Worm (Caenorhabditis elegans): ENCODE measurements around the gene T12B5.15.

DNA sequence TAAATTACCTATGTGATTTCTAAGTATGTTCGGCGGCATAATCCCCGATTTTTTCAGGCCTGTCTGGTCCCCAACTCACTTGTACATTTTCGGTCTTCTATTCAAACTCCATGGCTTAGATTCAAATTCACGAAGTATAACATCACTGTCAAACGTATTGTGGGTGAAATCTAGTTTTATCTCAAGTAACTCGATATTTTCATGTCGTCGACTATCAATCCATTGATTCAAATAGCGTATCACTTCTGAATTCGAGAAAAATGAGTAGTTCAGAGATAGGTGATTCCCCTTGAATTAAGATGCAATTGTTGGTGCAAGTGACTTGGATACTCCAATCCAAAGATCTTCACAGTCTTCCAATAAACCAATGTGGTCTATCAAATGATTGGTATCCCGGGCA, 10.2 kb upstream of the T12B5.15 start:
- TF ChIP-seq let-526 (GFP tag; IDR thresholded peaks at IDR 0.05) (no peak), pha-4 (tag; optimal IDR thresholded peaks at IDR 0.05) (no peak), ama-1 (optimal IDR thresholded peaks at IDR 0.05) (no peak), ama-1 (GFP tag; optimal IDR thresholded peaks at IDR 0.05) (no peak), athp-1 (tag; optimal IDR thresholded peaks at IDR 0.05) (no peak), snpc-1.1 (tag; optimal IDR thresholded peaks at IDR 0.05; ENCODE audit: insufficient read depth) (no peak), C06A6.2 (GFP tag; conservative IDR thresholded peaks at IDR 0.05) (no peak)

Data from whole organism, young adult.